Worm (Caenorhabditis elegans): ENCODE measurements around the gene R05F9.7.
"Not testable (repeated sequence)": the region's sequence is repeated elsewhere in the genome, so short reads cannot be mapped to it uniquely, and the experiment has no call there.

The R05F9.7 gene

ce11 chrII:4857086-4857485 lies 29.0 kb upstream of the R05F9.7 start (continued):
- TF ChIP-seq ets-5 (GFP tag; IDR thresholded peaks at IDR 0.05) (no peak), zag-1 (tag; optimal IDR thresholded peaks at IDR 0.05) (no peak)

ce11 chrII:4857873-4858364 lies 28.2 kb upstream of the R05F9.7 start, which contains the start of gene F11G11.5:
Gene F11G11.5 (plus strand): TSS chrII:4857923.
- TF ChIP-seq efl-1 (optimal IDR thresholded peaks at IDR 0.05) (no peak), efl-1 (GFP tag; optimal IDR thresholded peaks at IDR 0.05 in 1 of 2) (peak in 1 of 2 experiments; percentile 29), zag-1 (tag; optimal IDR thresholded peaks at IDR 0.05) (no peak)

- TF ChIP-seq efl-1 (optimal IDR thresholded peaks at IDR 0.05) (no peak), efl-1 (GFP tag; optimal IDR thresholded peaks at IDR 0.05 in 1 of 2) (peak in 1 of 2 experiments; percentile 85), blmp-1 (tag; optimal IDR thresholded peaks at IDR 0.05) (peak; percentile 0), nhr-90 (tag; optimal IDR thresholded peaks at IDR 0.05; ENCODE audit: poor library complexity) (no peak)
Observed at ce11 chrII:4858906-4859411, 27.1 kb upstream of the R05F9.7 start.

ce11 chrII:4860260-4860659 lies 25.8 kb upstream of the R05F9.7 start, which contains the start of the genes nspd-5 and F11G11.4:
Gene nspd-5 (minus strand): TSS chrII:4860360.
Gene F11G11.4 (plus strand): TSS chrII:4860594.
- TF ChIP-seq lin-14 (GFP tag; optimal IDR thresholded peaks at IDR 0.05); ces-1 (GFP tag; optimal IDR thresholded peaks at IDR 0.05); efl-1 (optimal IDR thresholded peaks at IDR 0.05); efl-1 (GFP tag; optimal IDR thresholded peaks at IDR 0.05 in 1 of 2): not testable (repeated sequence)

ce11 chrII:4863357-4863756 lies 22.7 kb upstream of the R05F9.7 start, which contains the start of the genes mpst-4 and F11G11.14:
Gene mpst-4 (minus strand): TSS chrII:4863457.
Gene F11G11.14 (plus strand): TSS chrII:4863681.
- TF ChIP-seq tbx-2 (tag; optimal IDR thresholded peaks at IDR 0.05) (no peak), nhr-28 (tag; optimal IDR thresholded peaks at IDR 0.05) (no peak), lin-15B (tag; optimal IDR thresholded peaks at IDR 0.05) (no peak), nhr-11 (tag; optimal IDR thresholded peaks at IDR 0.05) (no peak), nhr-84 (tag; optimal IDR thresholded peaks at IDR 0.05) (no peak), ztf-11 (tag; optimal IDR thresholded peaks at IDR 0.05) (no peak), ceh-90 (tag; optimal IDR thresholded peaks at IDR 0.05) (no peak), C34B4.2 (tag; optimal IDR thresholded peaks at IDR 0.05) (no peak), unc-98 (GFP tag; IDR thresholded peaks at IDR 0.05) (no peak), mep-1 (tag; optimal IDR thresholded peaks at IDR 0.05) (no peak), sox-4 (tag; optimal IDR thresholded peaks at IDR 0.05) (no peak), ama-1 (optimal IDR thresholded peaks at IDR 0.05) (no peak), snpc-4 (tag; optimal IDR thresholded peaks at IDR 0.05) (no peak)

- TF ChIP-seq hpl-2 (GFP tag; optimal IDR thresholded peaks at IDR 0.05), result no peak
- no peak for TF ChIP-seq mab-9 (GFP tag; IDR thresholded peaks at IDR 0.05)
- TF ChIP-seq ama-1 (optimal IDR thresholded peaks at IDR 0.05), result peak; percentile 63
- no peak for TF ChIP-seq grh-1 (GFP tag; IDR thresholded peaks at IDR 0.05)
- peak; percentile 93 for TF ChIP-seq blmp-1 (tag; optimal IDR thresholded peaks at IDR 0.05)
- no peak for TF ChIP-seq sup-37 (GFP tag; optimal IDR thresholded peaks at IDR 0.05)
- TF ChIP-seq ceh-90 (tag; optimal IDR thresholded peaks at IDR 0.05), result no peak
- TF ChIP-seq nhr-47 (tag; optimal IDR thresholded peaks at IDR 0.05), result no peak
- no peak for TF ChIP-seq aha-1 (tag; optimal IDR thresholded peaks at IDR 0.05)
- no peak for TF ChIP-seq sox-4 (tag; optimal IDR thresholded peaks at IDR 0.05)
- no peak for TF ChIP-seq ceh-8 (GFP tag; optimal IDR thresholded peaks at IDR 0.05)
- no peak for TF ChIP-seq ces-1 (GFP tag; optimal IDR thresholded peaks at IDR 0.05)
- TF ChIP-seq isw-1 (GFP tag; IDR thresholded peaks at IDR 0.05), result no peak
- no peak for TF ChIP-seq tlp-1 (tag; optimal IDR thresholded peaks at IDR 0.05)
- TF ChIP-seq unc-130 (tag; optimal IDR thresholded peaks at IDR 0.05), result no peak
- TF ChIP-seq ztf-4 (tag; optimal IDR thresholded peaks at IDR 0.05), result peak; percentile 59
- TF ChIP-seq skn-1 (tag; optimal IDR thresholded peaks at IDR 0.05), result no peak
- TF ChIP-seq sptf-1 (tag; optimal IDR thresholded peaks at IDR 0.05), result no peak
- no peak for TF ChIP-seq lin-35 (GFP tag; optimal IDR thresholded peaks at IDR 0.05)
- no peak for TF ChIP-seq egl-13 (tag; optimal IDR thresholded peaks at IDR 0.05)
- no peak for TF ChIP-seq dsc-1 (tag; optimal IDR thresholded peaks at IDR 0.05)
- peak; percentile 40 for TF ChIP-seq jun-1 (tag; optimal IDR thresholded peaks at IDR 0.05)
- TF ChIP-seq C34B4.2 (tag; optimal IDR thresholded peaks at IDR 0.05), result no peak
- TF ChIP-seq nhr-28 (tag; optimal IDR thresholded peaks at IDR 0.05), result no peak
- no peak for TF ChIP-seq swsn-7 (tag; optimal IDR thresholded peaks at IDR 0.05)
- TF ChIP-seq irx-1 (tag; optimal IDR thresholded peaks at IDR 0.05), result no peak
- no peak for TF ChIP-seq efl-3 (GFP tag; optimal IDR thresholded peaks at IDR 0.05)
- TF ChIP-seq C16A3.4 (tag; optimal IDR thresholded peaks at IDR 0.05), result no peak
Observed at ce11 chrII:4866045-4866444, 20.0 kb upstream of the R05F9.7 start.

Data from whole organism, L1 larva.